Worm (Caenorhabditis elegans) whole organism, L1 larva: ENCODE measurements around the gene EGAP2.2.
A peak's percentile ranks its signal among the peaks of the same experiment; 100 is the strongest.

Experiments used
- C04F5.9 ChIP-seq: sonication (generic microtip); optimal IDR thresholded peaks from 2 replicates; lab custom pipeline; 2016; ENCODE audit warnings: missing genetic modification characterization, missing compliant biosample characterization
- F16B12.6 ChIP-seq: fragments of 150-350 bp; optimal IDR thresholded peaks from 2 replicates; lab custom pipeline; 2014; ENCODE audit warnings: missing biosample characterization, missing genetic modification characterization
- aha-1 ChIP-seq: fragments of 150-350 bp; optimal IDR thresholded peaks from 2 replicates; lab custom pipeline; 2014; ENCODE audit warnings: missing biosample characterization, missing genetic modification characterization
- alr-1 ChIP-seq: fragments of 200-800 bp; sonication (Bioruptor generic); optimal IDR thresholded peaks from 2 replicates; lab custom pipeline; 2018; ENCODE audit warnings: borderline replicate concordance, mild to moderate bottlenecking, missing genetic modification characterization, missing compliant biosample characterization
- ceh-63 ChIP-seq: fragments of 200-800 bp; sonication (Bioruptor generic); optimal IDR thresholded peaks from 2 replicates; lab custom pipeline; 2018; ENCODE audit warnings: mild to moderate bottlenecking, missing genetic modification characterization, missing compliant biosample characterization
- ceh-82 ChIP-seq, 3 experiments: fragments of 150-350 bp in 1 of 3; sonication (generic microtip) in 2 of 3; optimal IDR thresholded peaks; 2 replicates each; lab custom pipeline; 2014 to 2017; ENCODE audit warnings: missing biosample characterization in 3 of 3, missing genetic modification characterization in 3 of 3
- ceh-88 ChIP-seq: fragments of 200-800 bp; sonication (Bioruptor generic); IDR thresholded peaks from 2 replicates; pipeline ENCODE4 v1.3.6; 2022; ENCODE audit warnings: missing genetic modification characterization, missing compliant biosample characterization
- ceh-90 ChIP-seq: sonication (generic microtip); optimal IDR thresholded peaks from 2 replicates; lab custom pipeline; 2016; ENCODE audit warnings: missing genetic modification characterization, missing compliant biosample characterization
- efl-1 ChIP-seq, 4 experiments: fragments of 150-350 bp; optimal IDR thresholded peaks in 3 of 4; peaks in 1 of 4; 1 replicate in 1 of 4; 2 replicates in 3 of 4; lab custom pipeline; 2014; ENCODE audit warnings: missing biosample characterization in 2 of 4, missing genetic modification characterization in 2 of 4, missing genetic modification reagents in 2 of 4
- efl-3 ChIP-seq: fragments of 200-800 bp; sonication (Bioruptor generic); optimal IDR thresholded peaks from 2 replicates; lab custom pipeline; 2018; ENCODE audit warnings: mild to moderate bottlenecking, missing genetic modification characterization, missing compliant biosample characterization
- egl-27 ChIP-seq, 2 experiments: fragments of 150-350 bp in 1 of 2; sonication (generic microtip); optimal IDR thresholded peaks; 3 replicates each; lab custom pipeline; 2017 to 2018; ENCODE audit warnings: missing biosample characterization in 2 of 2, missing genetic modification characterization in 2 of 2, missing genetic modification reagents in 2 of 2
- elt-2 ChIP-seq: sonication (generic microtip); optimal IDR thresholded peaks from 2 replicates; lab custom pipeline; 2016; ENCODE audit warnings: missing genetic modification characterization, mild to moderate bottlenecking, inconsistent platforms, missing compliant biosample characterization, missing genetic modification reagents
- elt-3 ChIP-seq, 6 experiments: fragments of 150-350 bp in 1 of 6; sonication (generic microtip); optimal IDR thresholded peaks; 2 replicates each; lab custom pipeline; 2017 to 2018; ENCODE audit warnings: missing biosample characterization in 6 of 6, missing genetic modification characterization in 6 of 6, inconsistent platforms in 1 of 6
- fos-1 ChIP-seq: fragments of 150-350 bp; optimal IDR thresholded peaks from 2 replicates; lab custom pipeline; 2014; ENCODE audit warnings: missing biosample characterization, missing genetic modification characterization
- grh-1 ChIP-seq: fragments of 200-800 bp; sonication (Bioruptor generic); IDR thresholded peaks from 2 replicates; pipeline ENCODE4 v1.3.6; 2022; ENCODE audit warnings: missing genetic modification reagents, missing genetic modification characterization, missing compliant biosample characterization
- hlh-4 ChIP-seq: sonication (generic microtip); optimal IDR thresholded peaks from 2 replicates; lab custom pipeline; 2016; ENCODE audit warnings: mild to moderate bottlenecking, missing genetic modification characterization, missing compliant biosample characterization
- hpl-2 ChIP-seq: fragments of 150-350 bp; optimal IDR thresholded peaks from 2 replicates; lab custom pipeline; 2014; ENCODE audit warnings: missing biosample characterization, missing genetic modification reagents, missing genetic modification characterization
- lin-13 ChIP-seq: fragments of 150-350 bp; optimal IDR thresholded peaks from 2 replicates; lab custom pipeline; 2014; ENCODE audit warnings: missing biosample characterization, missing genetic modification reagents, missing genetic modification characterization
- lin-14 ChIP-seq: fragments of 200-800 bp; sonication (Bioruptor generic); optimal IDR thresholded peaks from 2 replicates; lab custom pipeline; 2018; ENCODE audit warnings: mild to moderate bottlenecking, missing genetic modification characterization, moderate library complexity, missing compliant biosample characterization
- lin-35 ChIP-seq, 2 experiments: fragments of 150-350 bp; optimal IDR thresholded peaks; 2 replicates each; lab custom pipeline; 2014; ENCODE audit warnings: missing biosample characterization in 2 of 2, missing genetic modification characterization in 2 of 2, missing genetic modification reagents in 2 of 2
- lin-39 ChIP-seq: fragments of 150-350 bp; optimal IDR thresholded peaks from 2 replicates; lab custom pipeline; 2014; ENCODE audit warnings: missing biosample characterization, missing genetic modification reagents, missing genetic modification characterization
- lir-3 ChIP-seq: sonication (generic microtip); optimal IDR thresholded peaks from 2 replicates; lab custom pipeline; 2016; ENCODE audit warnings: mild to moderate bottlenecking, missing genetic modification characterization, moderate library complexity, missing compliant biosample characterization; ENCODE audit not compliant: poor library complexity
- mab-9 ChIP-seq: fragments of 200-800 bp; sonication (Bioruptor generic); IDR thresholded peaks from 2 replicates; pipeline ENCODE4 v1.3.6; 2022; ENCODE audit warnings: missing genetic modification reagents, missing genetic modification characterization, missing compliant biosample characterization
- mdl-1 ChIP-seq, 2 experiments: fragments of 150-350 bp; optimal IDR thresholded peaks; 2 replicates each; lab custom pipeline; 2014 to 2017; ENCODE audit warnings: missing biosample characterization in 2 of 2, missing genetic modification characterization in 2 of 2, inconsistent platforms in 1 of 2
- nhr-11 ChIP-seq: fragments of 150-350 bp; optimal IDR thresholded peaks from 2 replicates; lab custom pipeline; 2014; ENCODE audit warnings: missing biosample characterization, missing genetic modification characterization
- nhr-19 ChIP-seq: fragments of 200-800 bp; sonication (Bioruptor generic); conservative IDR thresholded peaks from 2 replicates; pipeline ENCODE4 v1.3.6; 2022; ENCODE audit warnings: missing genetic modification characterization, missing compliant biosample characterization
- nhr-20 ChIP-seq: sonication (generic microtip); optimal IDR thresholded peaks from 2 replicates; lab custom pipeline; 2016; ENCODE audit warnings: mild to moderate bottlenecking, missing genetic modification characterization, missing compliant biosample characterization
- nhr-237 ChIP-seq: fragments of 150-350 bp; optimal IDR thresholded peaks from 2 replicates; lab custom pipeline; 2014; ENCODE audit warnings: missing biosample characterization, missing genetic modification characterization
- nhr-28 ChIP-seq: fragments of 150-350 bp; optimal IDR thresholded peaks from 2 replicates; lab custom pipeline; 2014; ENCODE audit warnings: missing biosample characterization, missing genetic modification characterization
- nhr-71 ChIP-seq: sonication (generic microtip); optimal IDR thresholded peaks from 2 replicates; lab custom pipeline; 2016; ENCODE audit warnings: mild to moderate bottlenecking, missing genetic modification characterization, moderate library complexity, missing compliant biosample characterization
- nhr-76 ChIP-seq: sonication (generic microtip); optimal IDR thresholded peaks from 2 replicates; lab custom pipeline; 2017; ENCODE audit warnings: missing biosample characterization, missing genetic modification characterization
- nhr-84 ChIP-seq: sonication (generic microtip); optimal IDR thresholded peaks from 2 replicates; lab custom pipeline; 2017; ENCODE audit warnings: missing biosample characterization, missing genetic modification characterization
- nhr-85 ChIP-seq: sonication (generic microtip); peaks from one replicate; lab custom pipeline; 2016; ENCODE audit warnings: missing genetic modification characterization, inconsistent platforms, missing compliant biosample characterization
- nhr-90 ChIP-seq: sonication (generic microtip); optimal IDR thresholded peaks from 2 replicates; lab custom pipeline; 2016; ENCODE audit warnings: mild to moderate bottlenecking, missing genetic modification characterization, missing compliant biosample characterization; ENCODE audit not compliant: poor library complexity
- pax-3 ChIP-seq: fragments of 200-800 bp; sonication (Bioruptor generic); optimal IDR thresholded peaks from 2 replicates; lab custom pipeline; 2018; ENCODE audit warnings: mild to moderate bottlenecking, missing genetic modification characterization, moderate library complexity, missing compliant biosample characterization
- pqm-1 ChIP-seq: sonication (generic microtip); optimal IDR thresholded peaks from 3 replicates; lab custom pipeline; 2017; ENCODE audit warnings: missing biosample characterization, missing genetic modification characterization
- rnt-1 ChIP-seq: sonication (generic microtip); optimal IDR thresholded peaks from 2 replicates; lab custom pipeline; 2016; ENCODE audit warnings: mild to moderate bottlenecking, missing genetic modification characterization, moderate library complexity, missing compliant biosample characterization
- snpc-4 ChIP-seq: fragments of 150-350 bp; optimal IDR thresholded peaks from 2 replicates; lab custom pipeline; 2014; ENCODE audit warnings: missing biosample characterization, missing genetic modification characterization
- snu-23 ChIP-seq: sonication (generic microtip); optimal IDR thresholded peaks from 2 replicates; lab custom pipeline; 2016; ENCODE audit warnings: missing genetic modification characterization, missing compliant biosample characterization
- sup-37 ChIP-seq: fragments of 200-800 bp; sonication (Bioruptor generic); optimal IDR thresholded peaks from 2 replicates; lab custom pipeline; 2018; ENCODE audit warnings: mild to moderate bottlenecking, missing genetic modification characterization, missing compliant biosample characterization
- tbx-2 ChIP-seq: sonication (generic microtip); optimal IDR thresholded peaks from 2 replicates; lab custom pipeline; 2016; ENCODE audit warnings: missing genetic modification characterization, missing compliant biosample characterization
- tlp-1 ChIP-seq: fragments of 150-350 bp; optimal IDR thresholded peaks from 2 replicates; lab custom pipeline; 2014; ENCODE audit warnings: missing biosample characterization, missing genetic modification characterization
- unc-30 ChIP-seq: sonication (generic microtip); optimal IDR thresholded peaks from 2 replicates; lab custom pipeline; 2017; ENCODE audit warnings: missing biosample characterization, missing genetic modification characterization
- unc-86 ChIP-seq: sonication (generic microtip); optimal IDR thresholded peaks from 2 replicates; lab custom pipeline; 2016; ENCODE audit warnings: missing genetic modification characterization, missing compliant biosample characterization
- unc-98 ChIP-seq: fragments of 200-800 bp; sonication (Bioruptor generic); IDR thresholded peaks from 2 replicates; pipeline ENCODE4 v1.3.6; 2022; ENCODE audit warnings: missing genetic modification characterization, missing compliant biosample characterization
- vab-15 ChIP-seq: sonication (generic microtip); optimal IDR thresholded peaks from 2 replicates; lab custom pipeline; 2017; ENCODE audit warnings: missing genotype, mild to moderate bottlenecking, missing genetic modification characterization, missing compliant biosample characterization
- xbp-1 ChIP-seq: sonication (generic microtip); optimal IDR thresholded peaks from 2 replicates; lab custom pipeline; 2016; ENCODE audit warnings: missing genetic modification characterization, missing compliant biosample characterization
- zip-4 ChIP-seq: fragments of 200-800 bp; sonication (Bioruptor generic); optimal IDR thresholded peaks from 2 replicates; lab custom pipeline; 2018; ENCODE audit warnings: mild to moderate bottlenecking, missing genetic modification characterization, moderate library complexity, missing compliant biosample characterization
- ztf-11 ChIP-seq, 2 experiments: sonication (generic microtip); optimal IDR thresholded peaks; 2 replicates each; lab custom pipeline; 2016 to 2017; ENCODE audit warnings: missing genetic modification characterization in 2 of 2, missing biosample characterization in 1 of 2, missing compliant biosample characterization in 1 of 2

The EGAP2.2 gene

ce11 chrII:5241560-5241959 is 11.9 kb downstream of the EGAP2.2 start, which contains the start of gene T16D1.1:
TSS of gene T16D1.1 (minus strand) at chrII:5241660.
- no peak for TF ChIP-seq lir-3 (tag; lab: Kevin White, UChicago)
- no peak for TF ChIP-seq snpc-4 (tag; lab: Kevin White, UChicago)
- no peak for TF ChIP-seq xbp-1
- no peak for TF ChIP-seq alr-1
- no peak for TF ChIP-seq lin-14 (GFP tag; lab: Kevin White, UChicago)
- TF ChIP-seq zip-4: no peak
- no peak for TF ChIP-seq elt-3 (tag; optimal IDR thresholded peaks at IDR 0.05; lab: Kevin White, UChicago)
- no peak for TF ChIP-seq hlh-4
- no peak for TF ChIP-seq nhr-84 (tag; lab: Kevin White, UChicago)
- no peak for TF ChIP-seq ztf-11 (tag; optimal IDR thresholded peaks at IDR 0.05; lab: Kevin White, UChicago)
- TF ChIP-seq lin-39 (tag; lab: Kevin White, UChicago): no peak
- no peak for TF ChIP-seq ceh-88 (GFP tag; lab: Robert Waterston, UW)
- TF ChIP-seq lin-13 (GFP tag; lab: Kevin White, UChicago): no peak
- TF ChIP-seq elt-2 (tag; lab: Kevin White, UChicago): no peak
- TF ChIP-seq tlp-1 (tag; lab: Kevin White, UChicago): no peak
- TF ChIP-seq F16B12.6: no peak
- TF ChIP-seq nhr-11 (tag; lab: Kevin White, UChicago): no peak
- TF ChIP-seq rnt-1 (tag; lab: Kevin White, UChicago): no peak

- TF ChIP-seq aha-1 (no peak), F16B12.6 (no peak), grh-1 (GFP tag; lab: Robert Waterston, UW) (peak; percentile 84), snu-23 (peak; percentile 31), nhr-19 (peak; percentile 19; the same call in 1 of the 2 replicates), tbx-2 (peak; percentile 1), nhr-71 (peak; percentile 46), unc-30 (tag; lab: Kevin White, UChicago) (no peak), nhr-76 (tag; lab: Kevin White, UChicago) (no peak), nhr-90 (peak; percentile 36), alr-1 (no peak), lin-39 (tag; lab: Kevin White, UChicago) (no peak), nhr-237 (no peak), pqm-1 (tag; lab: Kevin White, UChicago) (no peak), hpl-2 (GFP tag; lab: Kevin White, UChicago) (no peak), snpc-4 (tag; lab: Kevin White, UChicago) (no peak), mdl-1 (tag; optimal IDR thresholded peaks at IDR 0.05; lab: Kevin White, UChicago) (peak in 1 of 2 experiments; percentile 24), egl-27 (tag; optimal IDR thresholded peaks at IDR 0.05; lab: Kevin White, UChicago) (no peak), unc-86 (no peak), ceh-90 (tag; lab: Kevin White, UChicago) (no peak), elt-3 (tag; optimal IDR thresholded peaks at IDR 0.05; lab: Kevin White, UChicago) (peak in 1 of 6 experiments; percentile 60), sup-37 (no peak), lin-35 (GFP tag; optimal IDR thresholded peaks at IDR 0.05; lab: Kevin White, UChicago) (peak in 1 of 2 experiments; percentile 43), nhr-20 (tag; lab: Kevin White, UChicago) (peak; percentile 61), pax-3 (tag; lab: Kevin White, UChicago) (no peak), unc-98 (GFP tag; lab: Robert Waterston, UW) (no peak), fos-1 (no peak), efl-1 (optimal IDR thresholded peaks at IDR 0.05; lab: Kevin White, UChicago) (no peak), efl-1 (GFP tag; optimal IDR thresholded peaks at IDR 0.05 in 1 of 2; lab: Kevin White, UChicago) (no peak), zip-4 (no peak), nhr-85 (tag; lab: Kevin White, UChicago) (peak; percentile 96), nhr-11 (tag; lab: Kevin White, UChicago) (no peak), vab-15 (tag; lab: Kevin White, UChicago) (no peak), C04F5.9 (tag; lab: Kevin White, UChicago) (no peak), nhr-28 (tag; lab: Kevin White, UChicago) (no peak), efl-3 (GFP tag; lab: Kevin White, UChicago) (no peak), mab-9 (GFP tag; lab: Robert Waterston, UW) (no peak), lin-13 (GFP tag; lab: Kevin White, UChicago) (no peak), ceh-82 (tag; optimal IDR thresholded peaks at IDR 0.05; lab: Kevin White, UChicago) (no peak), ceh-63 (GFP tag; lab: Kevin White, UChicago) (no peak), ceh-88 (GFP tag; lab: Robert Waterston, UW) (no peak)
These were observed 17.2 kb downstream of the EGAP2.2 start, which contains the start of gene ptr-6 for ce11 chrII:5246791-5247361. TSS of gene ptr-6 (minus strand) at chrII:5246837.
